Worm (Caenorhabditis elegans): ENCODE data around the gene lmd-5.

lmd-5 gene

ce11 chrV:7141864-7142263, 18.4 kb downstream of the lmd-5 start, which contains the start of gene ugt-40:
ugt-40 (minus strand) TSS chrV:7141964.
- TF ChIP-seq F13C5.2 (tag; optimal IDR thresholded peaks at IDR 0.05): no peak
- TF ChIP-seq ama-1 (optimal IDR thresholded peaks at IDR 0.05): no peak
- no peak for TF ChIP-seq tbx-11 (GFP tag; IDR thresholded peaks at IDR 0.05)
- no peak for TF ChIP-seq sea-1 (GFP tag; conservative IDR thresholded peaks at IDR 0.05)
- TF ChIP-seq ets-7 (tag; optimal IDR thresholded peaks at IDR 0.05): no peak
- no peak for TF ChIP-seq flt-1 (GFP tag; IDR thresholded peaks at IDR 0.05)
- no peak for TF ChIP-seq aly-1 (tag; optimal IDR thresholded peaks at IDR 0.05)
- TF ChIP-seq hmbx-1 (tag; optimal IDR thresholded peaks at IDR 0.05): no peak
- TF ChIP-seq ceh-36 (tag; optimal IDR thresholded peaks at IDR 0.05): no peak
- TF ChIP-seq hnd-1 (tag; optimal IDR thresholded peaks at IDR 0.05): no peak
- TF ChIP-seq pes-1 (GFP tag; IDR thresholded peaks at IDR 0.05): no peak
- TF ChIP-seq hmg-4 (GFP tag; optimal IDR thresholded peaks at IDR 0.05): no peak
- no peak for TF ChIP-seq tra-4 (tag; optimal IDR thresholded peaks at IDR 0.05)
- TF ChIP-seq scrt-1 (GFP tag; IDR thresholded peaks at IDR 0.05): no peak
- no peak for TF ChIP-seq B0310.2 (tag; optimal IDR thresholded peaks at IDR 0.05)
- no peak for TF ChIP-seq ceh-13 (GFP tag; optimal IDR thresholded peaks at IDR 0.05)
- TF ChIP-seq tbx-37 (GFP tag; conservative IDR thresholded peaks at IDR 0.05): no peak

DNA sequence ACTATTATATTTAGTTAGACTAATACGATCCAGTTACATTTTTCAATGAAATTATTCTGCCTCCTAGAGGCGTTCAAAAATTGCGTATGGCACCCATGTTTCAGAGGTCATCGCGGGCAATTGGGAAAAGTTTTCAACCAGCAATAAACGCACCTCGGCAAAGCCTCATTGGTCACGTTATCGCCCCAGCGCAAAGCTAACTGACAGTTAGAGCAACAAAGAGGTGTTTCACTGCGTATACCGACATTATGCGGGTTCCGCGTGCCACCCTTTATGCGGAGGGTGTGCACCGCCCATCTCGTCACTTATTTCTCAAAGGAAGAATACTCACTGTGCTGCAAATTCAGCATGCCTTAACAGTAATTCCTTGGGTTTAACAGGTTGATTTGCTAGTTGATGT, 19.2 kb downstream of the lmd-5 start:
- TF ChIP-seq tbx-11 (GFP tag; IDR thresholded peaks at IDR 0.05) (0 out of 2 replicates have a peak, but pooled peaks have one; percentile 29), pes-1 (GFP tag; IDR thresholded peaks at IDR 0.05) (no peak), sea-1 (GFP tag; conservative IDR thresholded peaks at IDR 0.05) (0 out of 2 replicates have a peak, but pooled peaks have one; percentile 37), tra-4 (tag; optimal IDR thresholded peaks at IDR 0.05) (no peak), scrt-1 (GFP tag; IDR thresholded peaks at IDR 0.05) (no peak), tbx-37 (GFP tag; conservative IDR thresholded peaks at IDR 0.05) (no peak), hmg-4 (GFP tag; optimal IDR thresholded peaks at IDR 0.05) (no peak), hmbx-1 (tag; optimal IDR thresholded peaks at IDR 0.05) (no peak)

DNA sequence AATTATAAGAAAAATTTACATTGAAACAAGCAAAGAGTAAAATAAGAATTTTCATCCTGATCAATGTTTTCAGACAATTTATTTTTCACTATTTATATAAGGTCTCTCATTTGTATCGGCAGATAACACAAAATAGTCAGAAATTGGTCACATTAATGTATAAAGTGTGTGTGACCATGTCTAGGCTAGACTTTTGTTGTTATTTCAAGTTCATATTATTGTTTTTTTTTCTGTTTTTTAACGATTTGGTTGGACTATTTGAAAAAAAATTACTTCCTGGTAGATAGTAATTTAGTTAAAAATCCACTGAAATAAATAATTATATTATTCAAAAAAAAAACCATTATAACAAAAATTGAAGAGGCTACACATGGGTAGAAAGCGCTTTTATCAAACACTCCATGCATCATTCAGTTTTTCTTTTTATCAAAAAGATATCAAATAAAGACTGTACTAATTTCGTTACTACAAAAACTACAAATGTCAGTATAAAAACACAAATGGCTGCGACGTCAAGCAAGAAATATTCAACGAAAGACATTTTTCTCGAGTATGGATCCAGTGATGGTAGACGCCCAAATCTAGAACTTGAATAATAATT, 21.9 kb downstream of the lmd-5 start, which contains the start of gene ugt-37:
ugt-37 (minus strand) TSS at position 69 of the 601 bp plus-strand sequence.
- TF ChIP-seq flt-1 (GFP tag; IDR thresholded peaks at IDR 0.05): no peak

ce11 chrV:7147370-7147769, 23.9 kb downstream of the lmd-5 start, which contains the start of gene ugt-38:
ugt-38 (minus strand) TSS chrV:7147470.
- no peak for TF ChIP-seq B0310.2 (tag; optimal IDR thresholded peaks at IDR 0.05)
- no peak for TF ChIP-seq ets-7 (tag; optimal IDR thresholded peaks at IDR 0.05)
- TF ChIP-seq ceh-13 (GFP tag; optimal IDR thresholded peaks at IDR 0.05): no peak
- no peak for TF ChIP-seq scrt-1 (GFP tag; IDR thresholded peaks at IDR 0.05)
- TF ChIP-seq hmbx-1 (tag; optimal IDR thresholded peaks at IDR 0.05): no peak
- TF ChIP-seq hmg-4 (GFP tag; optimal IDR thresholded peaks at IDR 0.05): no peak
- no peak for TF ChIP-seq sea-1 (GFP tag; conservative IDR thresholded peaks at IDR 0.05)
- no peak for TF ChIP-seq tbx-11 (GFP tag; IDR thresholded peaks at IDR 0.05)
- no peak for TF ChIP-seq aly-1 (tag; optimal IDR thresholded peaks at IDR 0.05)
- no peak for TF ChIP-seq pes-1 (GFP tag; IDR thresholded peaks at IDR 0.05)
- no peak for TF ChIP-seq ceh-36 (tag; optimal IDR thresholded peaks at IDR 0.05)
- TF ChIP-seq ama-1 (optimal IDR thresholded peaks at IDR 0.05): no peak
- TF ChIP-seq F13C5.2 (tag; optimal IDR thresholded peaks at IDR 0.05): no peak
- TF ChIP-seq tbx-37 (GFP tag; conservative IDR thresholded peaks at IDR 0.05): no peak

DNA sequence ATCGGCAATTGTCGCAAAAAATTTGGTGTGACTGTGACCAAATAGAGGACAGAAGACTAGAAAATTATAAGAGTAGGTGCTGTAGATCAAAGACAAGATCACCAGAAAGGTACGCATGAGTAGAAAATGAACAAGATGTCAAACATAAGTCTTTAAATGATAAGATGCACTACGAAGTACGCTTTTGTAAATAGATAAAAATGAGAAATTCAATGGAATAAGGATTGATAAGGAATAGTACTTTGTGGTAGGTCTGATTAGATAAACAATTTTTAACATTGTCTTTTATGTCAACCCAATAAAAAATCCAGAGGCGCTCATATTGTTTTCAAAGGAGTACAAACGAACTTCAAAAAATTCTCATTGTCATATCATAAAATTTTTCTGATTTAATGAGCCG, 27.1 kb downstream of the lmd-5 start, which contains the start of gene F10D2.8:
F10D2.8 (minus strand) TSS at position 145 of the 400 bp plus-strand sequence.
- no peak for TF ChIP-seq tbx-11 (GFP tag; IDR thresholded peaks at IDR 0.05)
- no peak for TF ChIP-seq ceh-13 (GFP tag; optimal IDR thresholded peaks at IDR 0.05)
- TF ChIP-seq pes-1 (GFP tag; IDR thresholded peaks at IDR 0.05): no peak
- no peak for TF ChIP-seq tra-4 (tag; optimal IDR thresholded peaks at IDR 0.05)
- no peak for TF ChIP-seq ets-7 (tag; optimal IDR thresholded peaks at IDR 0.05)
- no peak for TF ChIP-seq aly-1 (tag; optimal IDR thresholded peaks at IDR 0.05)
- no peak for TF ChIP-seq hnd-1 (tag; optimal IDR thresholded peaks at IDR 0.05)
- TF ChIP-seq hmbx-1 (tag; optimal IDR thresholded peaks at IDR 0.05): no peak
- TF ChIP-seq F13C5.2 (tag; optimal IDR thresholded peaks at IDR 0.05): no peak
- no peak for TF ChIP-seq ama-1 (optimal IDR thresholded peaks at IDR 0.05)
- no peak for TF ChIP-seq scrt-1 (GFP tag; IDR thresholded peaks at IDR 0.05)
- no peak for TF ChIP-seq tbx-37 (GFP tag; conservative IDR thresholded peaks at IDR 0.05)
- TF ChIP-seq hmg-4 (GFP tag; optimal IDR thresholded peaks at IDR 0.05): no peak
- TF ChIP-seq flt-1 (GFP tag; IDR thresholded peaks at IDR 0.05): no peak

DNA sequence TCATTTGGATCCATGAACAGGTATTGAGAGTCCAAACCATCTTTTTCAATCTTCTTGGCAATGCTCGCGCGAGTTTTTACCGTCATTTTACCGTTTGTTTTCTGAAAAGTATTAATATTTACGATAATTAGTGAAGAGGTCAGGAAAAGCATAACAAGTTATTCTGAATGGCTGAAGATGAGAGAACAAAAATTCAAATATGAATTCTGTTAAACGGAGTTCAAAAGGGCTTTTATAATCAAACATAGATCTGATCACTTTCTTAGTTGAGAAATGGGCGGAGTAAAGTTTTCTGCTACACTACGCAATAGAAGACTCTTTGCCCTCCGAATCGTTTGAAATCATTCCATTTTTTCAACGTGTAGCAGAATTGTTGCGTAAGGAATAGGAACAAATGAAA, 29.6 kb downstream of the lmd-5 start, which contains the start of gene fat-7:
fat-7 (minus strand) TSS at position 101 of the 400 bp plus-strand sequence.
- TF ChIP-seq hmg-4 (GFP tag; optimal IDR thresholded peaks at IDR 0.05): no peak
- TF ChIP-seq tbx-37 (GFP tag; conservative IDR thresholded peaks at IDR 0.05): no peak
- no peak for TF ChIP-seq flt-1 (GFP tag; IDR thresholded peaks at IDR 0.05)
- no peak for TF ChIP-seq hmbx-1 (tag; optimal IDR thresholded peaks at IDR 0.05)
- TF ChIP-seq scrt-1 (GFP tag; IDR thresholded peaks at IDR 0.05): no peak
- no peak for TF ChIP-seq aly-1 (tag; optimal IDR thresholded peaks at IDR 0.05)
- TF ChIP-seq pes-1 (GFP tag; IDR thresholded peaks at IDR 0.05): no peak
- TF ChIP-seq tbx-11 (GFP tag; IDR thresholded peaks at IDR 0.05): no peak
- no peak for TF ChIP-seq B0310.2 (tag; optimal IDR thresholded peaks at IDR 0.05)
- no peak for TF ChIP-seq F13C5.2 (tag; optimal IDR thresholded peaks at IDR 0.05)
- no peak for TF ChIP-seq sea-1 (GFP tag; conservative IDR thresholded peaks at IDR 0.05)
- no peak for TF ChIP-seq ceh-36 (tag; optimal IDR thresholded peaks at IDR 0.05)
- TF ChIP-seq tra-4 (tag; optimal IDR thresholded peaks at IDR 0.05): no peak
- no peak for TF ChIP-seq ama-1 (optimal IDR thresholded peaks at IDR 0.05)
- TF ChIP-seq ets-7 (tag; optimal IDR thresholded peaks at IDR 0.05): no peak
- TF ChIP-seq ceh-13 (GFP tag; optimal IDR thresholded peaks at IDR 0.05): no peak

DNA sequence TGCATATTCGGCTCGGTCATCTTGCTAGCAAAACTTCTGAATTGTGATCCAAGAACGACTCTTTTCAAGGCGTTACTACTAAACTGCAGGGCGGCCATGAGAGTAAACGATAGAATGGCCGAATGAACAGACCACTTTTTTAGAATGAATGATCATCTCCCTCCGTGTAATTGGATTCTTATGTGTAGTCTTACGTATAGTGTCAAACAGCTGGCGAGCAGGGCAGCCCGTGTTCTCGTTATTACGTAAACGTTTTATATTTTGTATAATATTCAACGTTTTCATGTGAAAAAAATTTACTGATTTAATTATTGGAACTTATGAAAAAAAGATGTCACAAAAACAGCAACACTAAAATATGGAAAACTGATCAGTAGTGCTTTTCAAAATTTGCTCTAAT, 32.6 kb downstream of the lmd-5 start, which contains the start of gene F10D2.10:
F10D2.10 (minus strand) TSS at position 101 of the 400 bp plus-strand sequence.
- TF ChIP-seq ama-1 (optimal IDR thresholded peaks at IDR 0.05) (no peak), hmbx-1 (tag; optimal IDR thresholded peaks at IDR 0.05) (no peak), scrt-1 (GFP tag; IDR thresholded peaks at IDR 0.05) (no peak), sea-1 (GFP tag; conservative IDR thresholded peaks at IDR 0.05) (no peak), hnd-1 (tag; optimal IDR thresholded peaks at IDR 0.05) (no peak), tbx-37 (GFP tag; conservative IDR thresholded peaks at IDR 0.05) (no peak), ets-7 (tag; optimal IDR thresholded peaks at IDR 0.05) (no peak), pes-1 (GFP tag; IDR thresholded peaks at IDR 0.05) (no peak), B0310.2 (tag; optimal IDR thresholded peaks at IDR 0.05) (no peak), aly-1 (tag; optimal IDR thresholded peaks at IDR 0.05) (no peak), ceh-13 (GFP tag; optimal IDR thresholded peaks at IDR 0.05) (no peak), tra-4 (tag; optimal IDR thresholded peaks at IDR 0.05) (no peak), hmg-4 (GFP tag; optimal IDR thresholded peaks at IDR 0.05) (no peak), F13C5.2 (tag; optimal IDR thresholded peaks at IDR 0.05) (no peak), ceh-36 (tag; optimal IDR thresholded peaks at IDR 0.05) (no peak), tbx-11 (GFP tag; IDR thresholded peaks at IDR 0.05) (no peak), flt-1 (GFP tag; IDR thresholded peaks at IDR 0.05) (no peak)

All from whole organism, early embryonic.